Worm (Caenorhabditis elegans) whole organism, midembryonic: Measurements from ENCODE around the gene F09C6.12.

ENCODE experiments used
- T22C8.4 ChIP-seq: fragments of 200-800 bp; sonication (Bioruptor generic); IDR thresholded peaks from 2 replicates; pipeline ENCODE4 v1.3.6; 2022; ENCODE audit warnings: missing genetic modification characterization, missing compliant biosample characterization
- cog-1 ChIP-seq: sonication (generic microtip); optimal IDR thresholded peaks from 2 replicates; lab custom pipeline; 2016; ENCODE audit warnings: missing genetic modification characterization, missing compliant biosample characterization
- flt-1 ChIP-seq: fragments of 200-800 bp; sonication (Bioruptor generic); IDR thresholded peaks from 2 replicates; pipeline ENCODE4 v1.3.6; 2022; ENCODE audit warnings: missing genetic modification characterization, missing compliant biosample characterization
- klf-2 ChIP-seq: fragments of 200-800 bp; sonication (Bioruptor generic); conservative IDR thresholded peaks from 2 replicates; pipeline ENCODE4 v1.3.6; 2022; ENCODE audit warnings: missing genetic modification reagents, missing genetic modification characterization, missing compliant biosample characterization
- med-1 ChIP-seq: sonication (generic microtip); optimal IDR thresholded peaks from 2 replicates; lab custom pipeline; 2017; ENCODE audit warnings: missing genetic modification characterization, mild to moderate bottlenecking, missing compliant biosample characterization, antibody characterized with exemption, missing genetic modification reagents; ENCODE audit not compliant: insufficient read depth
- ref-1 ChIP-seq: fragments of 200-800 bp; sonication (Bioruptor generic); conservative IDR thresholded peaks from 2 replicates; pipeline ENCODE4 v1.3.6; 2022; ENCODE audit warnings: missing genetic modification reagents, missing genetic modification characterization, missing compliant biosample characterization
- tab-1 ChIP-seq: fragments of 200-800 bp; sonication (Bioruptor generic); IDR thresholded peaks from 2 replicates; pipeline ENCODE4 v1.3.6; 2022; ENCODE audit warnings: missing genetic modification characterization, missing compliant biosample characterization
- ztf-23 ChIP-seq: fragments of 200-800 bp; sonication (Bioruptor generic); IDR thresholded peaks from 2 replicates; pipeline ENCODE4 v1.3.6; 2022; ENCODE audit warnings: missing genetic modification reagents, missing genetic modification characterization, missing compliant biosample characterization

ce11 chrV:16861719-16862118 is 20.9 kb upstream of the F09C6.12 start, which contains the start of the genes clec-32 and clec-24:
- TF ChIP-seq tab-1 (GFP tag; lab: Robert Waterston, UW): no peak
- no peak for TF ChIP-seq flt-1 (GFP tag; lab: Robert Waterston, UW)
- TF ChIP-seq klf-2 (GFP tag; lab: Robert Waterston, UW): no peak
- no peak for TF ChIP-seq ref-1
- TF ChIP-seq med-1 (GFP tag; lab: Kevin White, UChicago): no peak
- no peak for TF ChIP-seq T22C8.4 (GFP tag; lab: Robert Waterston, UW)
- TF ChIP-seq ztf-23 (GFP tag; lab: Robert Waterston, UW): no peak
- TF ChIP-seq cog-1 (tag; lab: Kevin White, UChicago): no peak
